Fruit fly (Drosophila melanogaster) whole organism, prepupa: ENCODE data around the gene CG43072.
A peak's percentile ranks its signal among the peaks of the same experiment; 100 is the strongest.

Source experiments
- CG10631 ChIP-seq: fragments of 200-800 bp; sonication (Bioruptor generic); optimal IDR thresholded peaks from 2 replicates; lab custom pipeline; 2016; ENCODE audit warnings: missing biosample characterization, missing genetic modification characterization
- CG11294 ChIP-seq: fragments of 200-800 bp; sonication (Bioruptor generic); IDR thresholded peaks from 2 replicates; pipeline ENCODE4 v1.3.6; 2022; ENCODE audit warnings: missing biosample characterization, missing genetic modification characterization
- CG11902 ChIP-seq: fragments of 200-800 bp; sonication (Bioruptor generic); optimal IDR thresholded peaks from 3 replicates; lab custom pipeline; 2016; ENCODE audit warnings: missing biosample characterization, missing genetic modification characterization
- CG15336 ChIP-seq: fragments of 200-800 bp; sonication (Bioruptor generic); IDR thresholded peaks from 2 replicates; pipeline ENCODE4 v1.3.6; 2022; ENCODE audit warnings: missing biosample characterization, missing genetic modification characterization
- CG1621 ChIP-seq: fragments of 200-800 bp; sonication (Bioruptor generic); optimal IDR thresholded peaks from 3 replicates; lab custom pipeline; 2018; ENCODE audit warnings: missing biosample characterization, mild to moderate bottlenecking, missing genetic modification characterization
- CG16779 ChIP-seq: fragments of 200-800 bp; sonication (Bioruptor generic); optimal IDR thresholded peaks from 3 replicates; lab custom pipeline; 2017; ENCODE audit warnings: missing biosample characterization, mild to moderate bottlenecking, missing genetic modification characterization
- CG32006 ChIP-seq: fragments of 200-800 bp; sonication (Bioruptor generic); optimal IDR thresholded peaks from 3 replicates; lab custom pipeline; 2017; ENCODE audit warnings: missing biosample characterization, mild to moderate bottlenecking, missing genetic modification characterization
- CG4318 ChIP-seq: fragments of 200-800 bp; sonication (Bioruptor generic); optimal IDR thresholded peaks from 3 replicates; lab custom pipeline; 2017; ENCODE audit warnings: missing biosample characterization, mild to moderate bottlenecking, missing genetic modification characterization
- CG6163 ChIP-seq: fragments of 200-800 bp; sonication (Bioruptor generic); IDR thresholded peaks from 3 replicates; pipeline ENCODE4 v1.3.6; 2022; ENCODE audit warnings: missing biosample characterization, missing genetic modification characterization
- CG6808 ChIP-seq: fragments of 200-800 bp; sonication (Bioruptor generic); optimal IDR thresholded peaks from 3 replicates; lab custom pipeline; 2017; ENCODE audit warnings: missing biosample characterization, missing genetic modification characterization, mild to moderate bottlenecking, moderate library complexity, missing genetic modification reagents
- CG6854 ChIP-seq: fragments of 200-800 bp; sonication (Bioruptor generic); optimal IDR thresholded peaks from 2 replicates; lab custom pipeline; 2017; ENCODE audit warnings: missing biosample characterization, mild to moderate bottlenecking, missing genetic modification characterization
- CG7368 ChIP-seq: fragments of 200-800 bp; sonication (Bioruptor generic); optimal IDR thresholded peaks from 3 replicates; lab custom pipeline; 2016; ENCODE audit warnings: missing biosample characterization, missing genetic modification characterization
- CG8119 ChIP-seq: fragments of 200-800 bp; sonication (Bioruptor generic); IDR thresholded peaks from 3 replicates; pipeline ENCODE4 v1.3.6; 2022; ENCODE audit warnings: missing biosample characterization, missing genetic modification characterization
- CG8319 ChIP-seq: fragments of 200-800 bp; sonication (Bioruptor generic); optimal IDR thresholded peaks from 3 replicates; lab custom pipeline; 2016; ENCODE audit warnings: missing biosample characterization, missing genetic modification characterization
- CG9139 ChIP-seq: fragments of 200-800 bp; sonication (Bioruptor generic); optimal IDR thresholded peaks from 3 replicates; lab custom pipeline; 2017; ENCODE audit warnings: missing biosample characterization, mild to moderate bottlenecking, missing genetic modification characterization
- Eip75B ChIP-seq: fragments of 200-800 bp; sonication (Bioruptor generic); optimal IDR thresholded peaks from 3 replicates; lab custom pipeline; 2016; ENCODE audit warnings: missing biosample characterization, missing genetic modification characterization
- Eip78C ChIP-seq: fragments of 200-800 bp; sonication (Bioruptor generic); peaks from one replicate; lab custom pipeline; 2016; ENCODE audit warnings: missing biosample characterization, missing genetic modification characterization
- Eip93F ChIP-seq: fragments of 200-800 bp; sonication (Bioruptor generic); optimal IDR thresholded peaks from 2 replicates; lab custom pipeline; 2016; ENCODE audit warnings: missing biosample characterization, mild to moderate bottlenecking, missing genetic modification characterization
- Ets21C ChIP-seq: fragments of 200-800 bp; sonication (Bioruptor generic); optimal IDR thresholded peaks from 3 replicates; lab custom pipeline; 2016; ENCODE audit warnings: missing biosample characterization, missing genetic modification characterization
- Ets96B ChIP-seq: fragments of 200-800 bp; optimal IDR thresholded peaks from 2 replicates; lab custom pipeline; 2019; ENCODE audit warnings: missing biosample characterization, mild to moderate bottlenecking, missing genetic modification characterization, moderate library complexity
- Gug ChIP-seq: fragments of 200-800 bp; sonication (Bioruptor generic); IDR thresholded peaks from 2 replicates; pipeline ENCODE4 v1.3.6; 2022; ENCODE audit warnings: missing biosample characterization, missing genetic modification characterization
- Hr38 ChIP-seq: sonication (Bioruptor generic); optimal IDR thresholded peaks from 2 replicates; lab custom pipeline; 2016; ENCODE audit warnings: missing biosample characterization, missing genetic modification characterization
- Hr39 ChIP-seq: fragments of 200-800 bp; sonication (Bioruptor generic); optimal IDR thresholded peaks from 2 replicates; lab custom pipeline; 2016; ENCODE audit warnings: missing biosample characterization, missing genetic modification characterization
- Hr4 ChIP-seq: fragments of 200-800 bp; sonication (Bioruptor generic); optimal IDR thresholded peaks from 3 replicates; lab custom pipeline; 2016; ENCODE audit warnings: missing biosample characterization, missing genetic modification characterization
- Lpt ChIP-seq: fragments of 200-800 bp; sonication (Bioruptor generic); optimal IDR thresholded peaks from 3 replicates; lab custom pipeline; 2016; ENCODE audit warnings: missing biosample characterization, missing genetic modification characterization
- Met ChIP-seq: fragments of 200-800 bp; sonication (Bioruptor generic); optimal IDR thresholded peaks from 3 replicates; lab custom pipeline; 2016; ENCODE audit warnings: missing biosample characterization, missing genetic modification characterization
- Sox102F ChIP-seq: fragments of 200-800 bp; sonication (Bioruptor generic); optimal IDR thresholded peaks from 2 replicates; lab custom pipeline; 2016; ENCODE audit warnings: missing biosample characterization, mild to moderate bottlenecking, missing genetic modification characterization
- achi ChIP-seq: fragments of 200-800 bp; sonication (Bioruptor generic); optimal IDR thresholded peaks from 3 replicates; lab custom pipeline; 2016; ENCODE audit warnings: missing biosample characterization, missing genetic modification characterization
- cyc ChIP-seq: fragments of 200-800 bp; sonication (Bioruptor generic); optimal IDR thresholded peaks from 3 replicates; lab custom pipeline; 2016; ENCODE audit warnings: missing biosample characterization, missing genetic modification characterization
- eg ChIP-seq: fragments of 200-800 bp; sonication (Bioruptor generic); IDR thresholded peaks from 3 replicates; pipeline ENCODE4 v1.3.6; 2022; ENCODE audit warnings: missing biosample characterization, missing genetic modification characterization
- fd85E ChIP-seq: fragments of 200-800 bp; sonication (Bioruptor generic); optimal IDR thresholded peaks from 3 replicates; lab custom pipeline; 2016; ENCODE audit warnings: missing biosample characterization, missing genetic modification characterization
- fkh ChIP-seq: fragments of 200-800 bp; sonication (Bioruptor generic); optimal IDR thresholded peaks from 3 replicates; lab custom pipeline; 2017; ENCODE audit warnings: missing biosample characterization, mild to moderate bottlenecking, missing genetic modification characterization, moderate library complexity
- pdm3 ChIP-seq: fragments of 200-800 bp; sonication (Bioruptor generic); optimal IDR thresholded peaks from 3 replicates; lab custom pipeline; 2016; ENCODE audit warnings: missing biosample characterization, missing genetic modification characterization
- salr ChIP-seq, 2 experiments: fragments of 200-800 bp; sonication (Bioruptor generic); optimal IDR thresholded peaks; 3 replicates each; lab custom pipeline; 2016 to 2018; ENCODE audit warnings: missing biosample characterization in 2 of 2, missing genetic modification characterization in 2 of 2, mild to moderate bottlenecking in 1 of 2
- ss ChIP-seq, 2 experiments: fragments of 200-800 bp; sonication (Bioruptor generic); optimal IDR thresholded peaks; 2 replicates in 1 of 2; 3 replicates in 1 of 2; lab custom pipeline; 2017 to 2018; ENCODE audit warnings: mild to moderate bottlenecking in 2 of 2, missing biosample characterization in 2 of 2, missing genetic modification characterization in 2 of 2, moderate library complexity in 1 of 2
- topi ChIP-seq: fragments of 200-800 bp; sonication (Bioruptor generic); optimal IDR thresholded peaks from 3 replicates; lab custom pipeline; 2016; ENCODE audit warnings: missing biosample characterization, missing genetic modification characterization

CG43072 gene

dm6 chr3L:21080430-21080829 is 14.8 kb downstream of the CG43072 start (continued):
- TF ChIP-seq CG6808 (GFP tag; lab: Kevin White, UChicago) (no peak), CG1621 (tag; lab: Kevin White, UChicago) (no peak), Gug (GFP tag; lab: Robert Waterston, UW) (no peak), CG15336 (GFP tag; lab: Robert Waterston, UW) (peak; percentile 74), Met (GFP tag; lab: Kevin White, UChicago) (no peak), Ets21C (no peak), CG11294 (GFP tag; lab: Robert Waterston, UW) (peak; percentile 37; the same call in 1 of the 2 replicates), CG8119 (GFP tag; lab: Robert Waterston, UW) (peak; percentile 74), CG10631 (GFP tag; lab: Kevin White, UChicago) (no peak), Ets96B (tag; lab: Kevin White, UChicago) (no peak), cyc (GFP tag; lab: Kevin White, UChicago) (peak; percentile 2), Lpt (GFP tag; lab: Kevin White, UChicago) (peak; percentile 71), achi (GFP tag; lab: Kevin White, UChicago) (peak; percentile 75), CG4318 (GFP tag; lab: Kevin White, UChicago) (no peak)
- TF ChIP-seq, all 60 proteins: peak for 32

- TF ChIP-seq CG8319 (GFP tag; lab: Kevin White, UChicago) = no peak
- no peak for TF ChIP-seq CG6854 (GFP tag; lab: Kevin White, UChicago)
- no peak for TF ChIP-seq Eip93F
- TF ChIP-seq CG11902 (GFP tag; lab: Kevin White, UChicago) = no peak
- TF ChIP-seq CG6163 = no peak
- no peak for TF ChIP-seq salr (GFP tag; optimal IDR thresholded peaks at IDR 0.05; lab: Kevin White, UChicago)
- no peak for TF ChIP-seq Sox102F (GFP tag; lab: Kevin White, UChicago)
- TF ChIP-seq Hr38 = no peak
- no peak for TF ChIP-seq CG4318 (GFP tag; lab: Kevin White, UChicago)
- TF ChIP-seq CG15336 (GFP tag; lab: Robert Waterston, UW) = no peak
- TF ChIP-seq CG9139 (GFP tag; lab: Kevin White, UChicago) = no peak
- TF ChIP-seq topi (GFP tag; lab: Kevin White, UChicago) = no peak
- TF ChIP-seq CG16779 = no peak
- no peak for TF ChIP-seq Eip75B (GFP tag; lab: Kevin White, UChicago)
- TF ChIP-seq CG10631 (GFP tag; lab: Kevin White, UChicago) = no peak
- no peak for TF ChIP-seq fkh (GFP tag; lab: Kevin White, UChicago)
- TF ChIP-seq eg (GFP tag; lab: Robert Waterston, UW) = no peak
- TF ChIP-seq Hr39 (GFP tag; lab: Kevin White, UChicago) = no peak
Observed at dm6 chr3L:21088889-21089288, 23.2 kb downstream of the CG43072 start, which contains the start of gene CG33285. TSS of gene CG33285 (minus strand) at chr3L:21088989.

- TF ChIP-seq Hr39 (GFP tag; lab: Kevin White, UChicago) (no peak), eg (GFP tag; lab: Robert Waterston, UW) (0 out of 3 replicates have a peak, but pooled peaks have one; percentile 18), pdm3 (peak; percentile 11), fd85E (GFP tag; lab: Kevin White, UChicago) (no peak), CG8119 (GFP tag; lab: Robert Waterston, UW) (0 out of 3 replicates have a peak, but pooled peaks have one; percentile 22), CG32006 (GFP tag; lab: Kevin White, UChicago) (peak; percentile 30), Hr4 (GFP tag; lab: Kevin White, UChicago) (peak; percentile 16), Eip78C (peak; percentile 83)
Observed at dm6 chr3L:21090245-21090644, 24.6 kb downstream of the CG43072 start.

- TF ChIP-seq CG6808 (GFP tag; lab: Kevin White, UChicago) (no peak), Eip78C (peak; percentile 22)
Observed at dm6 chr3L:21097386-21097785, 31.7 kb downstream of the CG43072 start.

- peak in 1 of 2 experiments; percentile 18 for TF ChIP-seq ss (GFP tag; optimal IDR thresholded peaks at IDR 0.05; lab: Kevin White, UChicago)
- TF ChIP-seq CG6854 (GFP tag; lab: Kevin White, UChicago) = peak; percentile 8
- TF ChIP-seq CG7368 = no peak
Observed at dm6 chr3L:21098602-21099001, 33.0 kb downstream of the CG43072 start.
